Worm (Caenorhabditis elegans) whole organism, young adult: Measurements from ENCODE around the gene rgef-1.
A peak's percentile ranks its signal among the peaks of the same experiment; 100 is the strongest.

Experiments
- F37B4.10 ChIP-seq: fragments of 200-800 bp; sonication (Bioruptor generic); IDR thresholded peaks from 2 replicates; pipeline ENCODE4 v1.3.6; 2022; ENCODE audit warnings: missing genetic modification characterization, missing compliant biosample characterization
- K11D2.4 ChIP-seq: fragments of 200-800 bp; sonication (Bioruptor generic); IDR thresholded peaks from 2 replicates; pipeline ENCODE4 v1.3.6; 2022; ENCODE audit warnings: missing genetic modification reagents, missing genetic modification characterization, missing compliant biosample characterization
- T26A5.8 ChIP-seq: sonication (generic microtip); optimal IDR thresholded peaks from 2 replicates; lab custom pipeline; 2016; ENCODE audit warnings: missing genetic modification characterization, missing compliant biosample characterization
- ZK185.1 ChIP-seq: sonication (generic microtip); optimal IDR thresholded peaks from 2 replicates; lab custom pipeline; 2016; ENCODE audit warnings: mild to moderate bottlenecking, missing genetic modification characterization, missing compliant biosample characterization; ENCODE audit not compliant: poor library complexity, severe bottlenecking
- akir-1 ChIP-seq: fragments of 200-800 bp; sonication (Bioruptor generic); optimal IDR thresholded peaks from 2 replicates; lab custom pipeline; 2018; ENCODE audit warnings: mild to moderate bottlenecking, missing genetic modification characterization, moderate library complexity, missing compliant biosample characterization
- aptf-2 ChIP-seq: fragments of 200-800 bp; sonication (Bioruptor generic); conservative IDR thresholded peaks from 2 replicates; pipeline ENCODE4 v1.3.6; 2022; ENCODE audit warnings: missing genetic modification reagents, missing genetic modification characterization, missing compliant biosample characterization
- aptf-3 ChIP-seq: fragments of 200-800 bp; sonication (Bioruptor generic); IDR thresholded peaks from 2 replicates; pipeline ENCODE4 v1.3.6; 2022; ENCODE audit warnings: missing genetic modification characterization, missing compliant biosample characterization
- atf-7 ChIP-seq: sonication (generic microtip); optimal IDR thresholded peaks from 2 replicates; lab custom pipeline; 2017; ENCODE audit warnings: mild to moderate bottlenecking, missing genetic modification characterization, missing compliant biosample characterization
- attf-6 ChIP-seq: fragments of 200-800 bp; sonication (Bioruptor generic); IDR thresholded peaks from 2 replicates; pipeline ENCODE4 v1.3.6; 2022; ENCODE audit warnings: missing genetic modification reagents, missing genetic modification characterization, missing compliant biosample characterization
- cebp-1 ChIP-seq, 2 experiments: fragments of 200-800 bp in 1 of 2; sonication (Bioruptor generic) in 1 of 2; sonication (generic microtip) in 1 of 2; IDR thresholded peaks in 1 of 2; optimal IDR thresholded peaks in 1 of 2; 2 replicates each; pipeline versions ENCODE4 v1.3.6 to Lab custom; 2017 to 2022; ENCODE audit warnings: missing compliant biosample characterization in 2 of 2, missing genetic modification characterization in 2 of 2, mild to moderate bottlenecking in 1 of 2, missing genetic modification reagents in 1 of 2, moderate library complexity in 1 of 2
- ceh-100 ChIP-seq: fragments of 200-800 bp; sonication (Bioruptor generic); IDR thresholded peaks from 2 replicates; pipeline ENCODE4 v1.3.6; 2022; ENCODE audit warnings: missing genetic modification reagents, missing genetic modification characterization, missing compliant biosample characterization
- ceh-58 ChIP-seq: fragments of 200-800 bp; sonication (Bioruptor generic); IDR thresholded peaks from 2 replicates; pipeline ENCODE4 v1.3.6; 2022; ENCODE audit warnings: missing genetic modification characterization, missing compliant biosample characterization
- dox-1 ChIP-seq: fragments of 200-800 bp; sonication (Bioruptor generic); IDR thresholded peaks from 2 replicates; pipeline ENCODE4 v1.3.6; 2022; ENCODE audit warnings: missing genetic modification reagents, missing genetic modification characterization, missing compliant biosample characterization
- efl-1 ChIP-seq: fragments of 150-350 bp; optimal IDR thresholded peaks from 2 replicates; lab custom pipeline; 2014; ENCODE audit warnings: missing biosample characterization, missing genetic modification reagents, missing genetic modification characterization
- egl-44 ChIP-seq: fragments of 200-800 bp; sonication (Bioruptor generic); IDR thresholded peaks from 2 replicates; pipeline ENCODE4 v1.3.6; 2022; ENCODE audit warnings: missing genetic modification reagents, missing genetic modification characterization, missing compliant biosample characterization
- ets-4 ChIP-seq: fragments of 200-800 bp; sonication (Bioruptor generic); optimal IDR thresholded peaks from 2 replicates; lab custom pipeline; 2018; ENCODE audit warnings: mild to moderate bottlenecking, missing genetic modification characterization, missing compliant biosample characterization
- hlh-12 ChIP-seq: sonication (generic microtip); optimal IDR thresholded peaks from 2 replicates; lab custom pipeline; 2016; ENCODE audit warnings: missing genetic modification characterization, missing compliant biosample characterization
- hmg-1.2 ChIP-seq: fragments of 200-800 bp; sonication (Bioruptor generic); IDR thresholded peaks from 2 replicates; pipeline ENCODE4 v1.3.6; 2022; ENCODE audit warnings: missing genetic modification reagents, missing genetic modification characterization, missing compliant biosample characterization
- hmg-20 ChIP-seq: fragments of 200-800 bp; sonication (Bioruptor generic); IDR thresholded peaks from 2 replicates; pipeline ENCODE4 v1.3.6; 2022; ENCODE audit warnings: missing genetic modification reagents, missing genetic modification characterization, missing compliant biosample characterization
- lag-1 ChIP-seq: fragments of 200-800 bp; sonication (Bioruptor generic); IDR thresholded peaks from 2 replicates; pipeline ENCODE4 v1.3.6; 2022; ENCODE audit warnings: missing genetic modification reagents, missing genetic modification characterization, missing compliant biosample characterization
- let-607 ChIP-seq, 2 experiments: fragments of 200-800 bp in 1 of 2; sonication (Bioruptor generic) in 1 of 2; sonication (generic microtip) in 1 of 2; optimal IDR thresholded peaks; 2 replicates each; lab custom pipeline; 2016 to 2018; ENCODE audit warnings: mild to moderate bottlenecking in 2 of 2, missing compliant biosample characterization in 2 of 2, missing genetic modification characterization in 2 of 2, moderate library complexity in 2 of 2, missing genotype in 1 of 2
- lin-35 ChIP-seq, 3 experiments: fragments of 150-350 bp in 2 of 3; sonication (generic microtip) in 1 of 3; optimal IDR thresholded peaks; 2 replicates each; lab custom pipeline; 2014 to 2018; ENCODE audit warnings: missing biosample characterization in 3 of 3, missing genetic modification characterization in 3 of 3, missing genetic modification reagents in 3 of 3
- lin-40 ChIP-seq: sonication (generic microtip); optimal IDR thresholded peaks from 2 replicates; lab custom pipeline; 2016; ENCODE audit warnings: missing genetic modification characterization, mild to moderate bottlenecking, missing compliant biosample characterization, missing genotype, missing genetic modification reagents
- lin-54 ChIP-seq: fragments of 200-800 bp; sonication (Bioruptor generic); optimal IDR thresholded peaks from 2 replicates; lab custom pipeline; 2018; ENCODE audit warnings: mild to moderate bottlenecking, missing genetic modification characterization, missing compliant biosample characterization
- lsl-1 ChIP-seq: fragments of 200-800 bp; sonication (Bioruptor generic); optimal IDR thresholded peaks from 2 replicates; lab custom pipeline; 2018; ENCODE audit warnings: mild to moderate bottlenecking, missing genetic modification characterization, moderate library complexity, missing compliant biosample characterization
- madf-6 ChIP-seq: fragments of 200-800 bp; sonication (Bioruptor generic); IDR thresholded peaks from 2 replicates; pipeline ENCODE4 v1.3.6; 2022; ENCODE audit warnings: missing genetic modification reagents, missing genetic modification characterization, missing compliant biosample characterization
- mcd-1 ChIP-seq: fragments of 200-800 bp; sonication (Bioruptor generic); IDR thresholded peaks from 2 replicates; pipeline ENCODE4 v1.3.6; 2022; ENCODE audit warnings: missing genetic modification reagents, missing genetic modification characterization, missing compliant biosample characterization
- nhr-120 ChIP-seq: fragments of 200-800 bp; sonication (Bioruptor generic); IDR thresholded peaks from 2 replicates; pipeline ENCODE4 v1.3.6; 2022; ENCODE audit warnings: missing genetic modification characterization, missing compliant biosample characterization
- nhr-80 ChIP-seq: sonication (generic microtip); optimal IDR thresholded peaks from 2 replicates; lab custom pipeline; 2016; ENCODE audit warnings: missing genetic modification characterization, missing compliant biosample characterization
- pbrm-1 ChIP-seq: fragments of 200-800 bp; sonication (Bioruptor generic); IDR thresholded peaks from 2 replicates; pipeline ENCODE4 v1.3.6; 2022; ENCODE audit warnings: missing genetic modification reagents, missing genetic modification characterization, missing compliant biosample characterization
- snpc-4 ChIP-seq, 5 experiments: fragments of 150-350 bp in 1 of 5; sonication (generic microtip) in 4 of 5; optimal IDR thresholded peaks; 2 replicates each; lab custom pipeline; 2014 to 2018; ENCODE audit warnings: missing genetic modification characterization in 5 of 5, missing biosample characterization in 3 of 5, antibody characterized with exemption in 2 of 5, mild to moderate bottlenecking in 2 of 5, missing compliant biosample characterization in 2 of 5, missing genotype in 2 of 5, moderate library complexity in 2 of 5, missing genetic modification reagents in 1 of 5
- sptf-2 ChIP-seq: fragments of 200-800 bp; sonication (Bioruptor generic); optimal IDR thresholded peaks from 2 replicates; lab custom pipeline; 2018; ENCODE audit warnings: mild to moderate bottlenecking, missing genetic modification characterization, missing compliant biosample characterization
- unc-62 ChIP-seq: fragments of 150-350 bp; optimal IDR thresholded peaks from 2 replicates; lab custom pipeline; 2014; ENCODE audit warnings: missing biosample characterization, missing genetic modification reagents, missing genetic modification characterization
- ztf-18 ChIP-seq: sonication (generic microtip); optimal IDR thresholded peaks from 2 replicates; lab custom pipeline; 2016; ENCODE audit warnings: missing genotype, mild to moderate bottlenecking, missing genetic modification characterization, missing compliant biosample characterization
- ztf-25 ChIP-seq: fragments of 200-800 bp; sonication (Bioruptor generic); IDR thresholded peaks from 2 replicates; pipeline ENCODE4 v1.3.6; 2022; ENCODE audit warnings: missing genetic modification reagents, missing genetic modification characterization, missing compliant biosample characterization
- ztf-28 ChIP-seq: fragments of 200-800 bp; sonication (Bioruptor generic); IDR thresholded peaks from 2 replicates; pipeline ENCODE4 v1.3.6; 2022; ENCODE audit warnings: missing genetic modification reagents, missing genetic modification characterization, missing compliant biosample characterization

rgef-1 gene

DNA sequence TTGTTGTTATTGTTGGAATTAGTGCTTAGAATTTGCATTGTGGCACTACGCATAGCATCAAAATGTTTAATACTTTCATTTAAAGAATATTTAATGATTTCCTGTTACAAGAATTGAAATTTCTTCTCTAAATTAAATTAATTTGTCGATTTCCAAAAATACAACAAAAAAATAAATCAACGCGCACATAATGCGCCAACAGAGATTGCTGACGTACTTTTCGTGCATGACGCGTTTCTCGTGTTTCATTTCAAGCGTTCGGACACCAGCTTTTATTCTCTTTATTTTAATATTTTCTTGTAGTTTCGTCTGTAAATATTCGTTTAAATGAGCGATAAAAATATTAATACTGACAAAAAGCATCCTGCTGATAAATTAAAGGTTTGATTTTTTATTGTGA is 47.9 kb downstream of the rgef-1 start, which contains the start of gene eif-2Bdelta:
eif-2Bdelta (plus strand) TSS at position 235 of the 400 bp plus-strand sequence.
- TF ChIP-seq T26A5.8 (tag; lab: Kevin White, UChicago) (no peak), ztf-28 (GFP tag; lab: Robert Waterston, UW) (no peak), hmg-1.2 (GFP tag; lab: Robert Waterston, UW) (0 out of 2 replicates have a peak, but pooled peaks have one; percentile 23), lin-40 (tag; lab: Kevin White, UChicago) (peak; percentile 62), ceh-100 (no peak), akir-1 (no peak), lsl-1 (GFP tag; lab: Kevin White, UChicago) (peak; percentile 21), unc-62 (no peak), aptf-2 (GFP tag; lab: Robert Waterston, UW) (no peak), ztf-25 (GFP tag; lab: Robert Waterston, UW) (no peak), egl-44 (GFP tag; lab: Robert Waterston, UW) (no peak), ets-4 (GFP tag; lab: Kevin White, UChicago) (no peak), ztf-18 (tag; lab: Kevin White, UChicago) (peak; percentile 93), dox-1 (GFP tag; lab: Robert Waterston, UW) (peak; percentile 49; the same call in 1 of the 2 replicates), nhr-120 (GFP tag; lab: Robert Waterston, UW) (no peak), lin-35 (GFP tag; optimal IDR thresholded peaks at IDR 0.05; lab: Kevin White, UChicago) (peak in 1 of 3 experiments; percentile 70), F37B4.10 (no peak), pbrm-1 (GFP tag; lab: Robert Waterston, UW) (0 out of 2 replicates have a peak, but pooled peaks have one; percentile 28), hmg-20 (GFP tag; lab: Robert Waterston, UW) (no peak), snpc-4 (GFP tag; optimal IDR thresholded peaks at IDR 0.05; lab: Kevin White, UChicago) (peak; percentile 15), snpc-4 (tag; optimal IDR thresholded peaks at IDR 0.05; lab: Kevin White, UChicago) (peak in 3 of 4 experiments; percentile 42 to 49 (median 48)), let-607 (tag; optimal IDR thresholded peaks at IDR 0.05; lab: Kevin White, UChicago) (peak in 1 of 2 experiments; percentile 23), ceh-58 (no peak), cebp-1 (GFP tag; IDR thresholded peaks at IDR 0.05; lab: Robert Waterston, UW) (no peak), cebp-1 (tag; optimal IDR thresholded peaks at IDR 0.05; lab: Kevin White, UChicago) (peak; percentile 53), lag-1 (GFP tag; lab: Robert Waterston, UW) (no peak), lin-54 (GFP tag; lab: Kevin White, UChicago) (peak; percentile 59), efl-1 (GFP tag; lab: Kevin White, UChicago) (peak; percentile 24), ZK185.1 (tag; lab: Kevin White, UChicago) (peak; percentile 39), madf-6 (GFP tag; lab: Robert Waterston, UW) (peak; percentile 48; the same call in 1 of the 2 replicates), aptf-3 (GFP tag; lab: Robert Waterston, UW) (no peak), mcd-1 (GFP tag; lab: Robert Waterston, UW) (peak; percentile 60)
- TF ChIP-seq, all 124 proteins: peak for 15

DNA sequence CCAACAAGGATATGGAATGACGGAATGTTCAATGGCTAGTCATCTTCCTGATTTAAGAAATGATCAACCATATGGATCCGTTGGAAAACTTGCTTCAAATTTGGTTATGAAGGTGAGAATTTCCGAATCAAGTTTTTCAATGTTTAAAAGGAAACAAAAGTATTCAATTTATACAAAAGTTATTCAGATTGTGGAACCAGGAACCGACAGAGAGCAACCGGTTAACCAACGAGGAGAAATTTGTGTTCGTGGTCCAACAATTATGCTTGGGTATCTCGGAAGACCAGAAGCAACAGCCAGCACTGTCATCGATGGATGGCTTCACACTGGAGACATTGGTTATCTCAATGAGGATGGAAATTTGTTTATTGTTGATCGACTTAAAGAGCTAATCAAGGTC is 51.9 kb downstream of the rgef-1 start:
- TF ChIP-seq hlh-12 (tag; lab: Kevin White, UChicago): no peak
- no peak for TF ChIP-seq attf-6
- no peak for TF ChIP-seq atf-7
- no peak for TF ChIP-seq ceh-100
- TF ChIP-seq sptf-2 (GFP tag; lab: Kevin White, UChicago): no peak
- TF ChIP-seq, all 124 proteins: peak for 0

DNA sequence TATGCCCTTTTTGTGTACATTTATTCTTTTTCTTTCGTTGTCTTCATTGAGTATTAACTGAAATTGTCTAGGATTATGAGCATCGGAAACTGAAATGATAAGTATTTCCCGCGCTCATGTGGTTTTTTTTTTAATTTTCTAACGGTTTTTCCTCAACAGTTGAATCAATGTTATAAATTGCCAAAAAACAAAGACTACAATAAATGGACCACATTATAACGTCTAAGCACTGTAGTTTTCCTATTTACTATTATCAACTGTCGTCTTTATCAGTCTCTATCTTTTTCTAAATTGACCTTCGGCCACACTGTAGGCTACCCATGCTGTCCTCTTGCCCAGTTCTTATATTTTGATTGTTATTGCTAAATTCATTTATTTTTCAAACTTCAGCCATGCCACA is 53.7 kb downstream of the rgef-1 start, which contains the start of gene acs-14:
acs-14 (plus strand) TSS at position 391 of the 400 bp plus-strand sequence.
- peak; percentile 14 for TF ChIP-seq nhr-80 (tag; lab: Kevin White, UChicago)
- no peak for TF ChIP-seq K11D2.4 (GFP tag; lab: Robert Waterston, UW)
